Worm (Caenorhabditis elegans): ENCODE results near the gene Y54G9A.7.

- no peak for TF ChIP-seq jun-1 (tag; optimal IDR thresholded peaks at IDR 0.05)
- TF ChIP-seq nhr-11 (tag; optimal IDR thresholded peaks at IDR 0.05), result no peak
- TF ChIP-seq R02D3.7 (tag; optimal IDR thresholded peaks at IDR 0.05), result no peak
- TF ChIP-seq nhr-76 (tag; optimal IDR thresholded peaks at IDR 0.05), result no peak
- TF ChIP-seq nhr-77 (tag; optimal IDR thresholded peaks at IDR 0.05), result no peak
- TF ChIP-seq sea-2 (GFP tag; optimal IDR thresholded peaks at IDR 0.05), result no peak
- TF ChIP-seq snpc-4 (tag; optimal IDR thresholded peaks at IDR 0.05), result no peak
Observed at ce11 chrII:13694712-13695111, 30.9 kb downstream of the Y54G9A.7 start, which contains the start of gene rpoa-1.
